Worm (Caenorhabditis elegans): ENCODE data around the gene pink-1.

Gene pink-1

DNA sequence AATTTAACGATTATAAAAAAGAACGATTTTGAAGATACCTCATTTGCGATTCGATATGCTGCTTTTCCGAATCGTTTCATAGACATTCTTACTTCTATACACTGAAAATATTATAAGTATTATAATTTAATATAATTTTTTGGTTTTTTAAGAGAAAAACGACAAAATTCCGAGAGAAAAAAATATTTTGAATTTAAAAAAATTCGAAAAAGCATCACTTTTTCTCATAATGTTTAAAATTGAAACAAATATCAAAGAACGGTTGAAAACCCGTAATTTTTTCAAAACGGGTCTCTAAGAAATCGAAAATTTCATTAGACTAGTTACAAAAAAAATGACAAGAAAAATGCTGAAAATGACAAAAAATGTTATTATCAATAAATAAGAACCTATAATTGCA is at the start of gene pink-1:
Gene pink-1, minus strand, starts transcription at position 101 of the 400 bp plus-strand sequence.
- TF ChIP-seq ceh-16 (tag; optimal IDR thresholded peaks at IDR 0.05) (no peak), fkh-2 (tag; optimal IDR thresholded peaks at IDR 0.05) (no peak), sea-2 (GFP tag; optimal IDR thresholded peaks at IDR 0.05) (no peak), tbx-2 (tag; optimal IDR thresholded peaks at IDR 0.05) (no peak), nhr-67 (tag; optimal IDR thresholded peaks at IDR 0.05) (no peak), ceh-28 (tag; optimal IDR thresholded peaks at IDR 0.05) (no peak), daf-12 (tag; optimal IDR thresholded peaks at IDR 0.05) (no peak), nhr-12 (tag; optimal IDR thresholded peaks at IDR 0.05) (no peak), elt-3 (tag; optimal IDR thresholded peaks at IDR 0.05) (no peak), unc-62 (GFP tag; optimal IDR thresholded peaks at IDR 0.05) (no peak), ceh-82 (tag; optimal IDR thresholded peaks at IDR 0.05) (no peak), nhr-25 (tag; optimal IDR thresholded peaks at IDR 0.05) (no peak), egl-27 (tag; optimal IDR thresholded peaks at IDR 0.05) (no peak), lsy-12 (tag; optimal IDR thresholded peaks at IDR 0.05) (no peak), fos-1 (tag; optimal IDR thresholded peaks at IDR 0.05) (no peak), elt-1 (tag; optimal IDR thresholded peaks at IDR 0.05) (no peak), nhr-11 (tag; optimal IDR thresholded peaks at IDR 0.05) (no peak), unc-39 (tag; optimal IDR thresholded peaks at IDR 0.05) (no peak), pqm-1 (tag; optimal IDR thresholded peaks at IDR 0.05) (no peak), nhr-43 (tag; optimal IDR thresholded peaks at IDR 0.05; ENCODE audit: poor library complexity, severe bottlenecking) (no peak)

DNA sequence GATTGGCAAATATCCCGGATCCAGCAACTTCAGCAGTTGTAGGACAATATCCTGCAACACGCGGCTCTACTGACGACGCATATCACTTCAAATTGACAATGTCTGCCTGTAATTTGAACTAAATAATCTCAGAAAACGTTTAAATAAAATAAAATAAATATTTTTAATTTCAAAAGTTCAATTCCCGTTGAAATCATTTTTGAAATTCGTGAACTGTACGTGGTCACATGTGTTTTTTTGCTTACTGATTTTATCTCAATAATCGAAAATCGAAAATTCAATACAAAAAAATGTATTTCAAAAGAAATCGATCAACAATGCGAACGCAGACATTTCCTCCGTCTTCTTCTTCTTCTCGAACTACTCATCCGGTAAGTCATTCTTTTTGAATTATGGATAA is 42.1 kb upstream of the pink-1 start, which contains the start of gene F07F6.1:
Gene F07F6.1, plus strand, starts transcription at position 301 of the 400 bp plus-strand sequence.
- TF ChIP-seq ceh-16 (tag; optimal IDR thresholded peaks at IDR 0.05) (no peak), pqm-1 (tag; optimal IDR thresholded peaks at IDR 0.05) (no peak), fos-1 (tag; optimal IDR thresholded peaks at IDR 0.05) (no peak), elt-3 (tag; optimal IDR thresholded peaks at IDR 0.05) (no peak), nhr-12 (tag; optimal IDR thresholded peaks at IDR 0.05) (no peak), lin-15B (tag; optimal IDR thresholded peaks at IDR 0.05) (no peak), hmg-11 (tag; optimal IDR thresholded peaks at IDR 0.05) (no peak)

DNA sequence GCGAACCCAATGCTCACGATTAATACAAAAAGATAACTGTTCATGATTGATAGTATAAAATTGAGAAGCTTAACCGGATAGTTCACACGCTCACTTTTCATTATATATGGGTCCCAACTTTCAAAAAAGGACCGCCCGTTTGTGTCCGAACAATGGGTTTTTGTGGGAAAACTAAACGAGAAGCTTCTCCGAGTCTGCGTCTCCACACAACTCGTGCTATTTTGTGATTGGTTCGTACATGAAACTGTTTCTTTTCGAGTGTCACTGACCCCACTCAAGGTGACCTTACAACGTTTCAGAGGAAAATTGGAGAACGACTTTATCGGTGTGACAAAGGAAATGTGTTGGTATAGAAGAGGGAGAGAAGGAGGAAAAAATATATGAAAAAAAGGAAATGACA is 41.3 kb upstream of the pink-1 start, which contains the start of gene dct-5:
Gene dct-5, minus strand, starts transcription at position 101 of the 400 bp plus-strand sequence.
- TF ChIP-seq ceh-16 (tag; optimal IDR thresholded peaks at IDR 0.05) (no peak), nhr-25 (tag; optimal IDR thresholded peaks at IDR 0.05) (peak; percentile 29)

DNA sequence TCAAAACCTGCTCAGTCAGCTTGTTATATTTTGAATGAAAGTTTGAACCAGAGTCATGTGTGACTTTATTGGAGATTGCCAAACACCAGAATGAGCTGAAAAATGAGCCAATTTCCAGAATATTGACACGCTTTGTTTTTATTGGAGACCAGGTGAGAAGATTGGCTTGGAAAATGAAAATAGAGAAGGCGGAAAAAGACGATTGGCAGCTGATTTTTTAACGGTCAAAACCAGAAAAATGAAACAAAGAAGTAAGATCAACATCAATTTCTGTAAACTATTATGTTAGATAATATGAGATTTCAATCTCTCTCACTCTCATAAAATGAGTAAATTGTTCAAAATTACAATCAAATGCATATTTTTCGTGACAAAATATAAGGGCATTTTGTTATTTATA is 37.6 kb upstream of the pink-1 start, which contains the start of gene srx-114:
Gene srx-114, minus strand, starts transcription at position 101 of the 400 bp plus-strand sequence.
- no peak for TF ChIP-seq zag-1 (tag; optimal IDR thresholded peaks at IDR 0.05)

DNA sequence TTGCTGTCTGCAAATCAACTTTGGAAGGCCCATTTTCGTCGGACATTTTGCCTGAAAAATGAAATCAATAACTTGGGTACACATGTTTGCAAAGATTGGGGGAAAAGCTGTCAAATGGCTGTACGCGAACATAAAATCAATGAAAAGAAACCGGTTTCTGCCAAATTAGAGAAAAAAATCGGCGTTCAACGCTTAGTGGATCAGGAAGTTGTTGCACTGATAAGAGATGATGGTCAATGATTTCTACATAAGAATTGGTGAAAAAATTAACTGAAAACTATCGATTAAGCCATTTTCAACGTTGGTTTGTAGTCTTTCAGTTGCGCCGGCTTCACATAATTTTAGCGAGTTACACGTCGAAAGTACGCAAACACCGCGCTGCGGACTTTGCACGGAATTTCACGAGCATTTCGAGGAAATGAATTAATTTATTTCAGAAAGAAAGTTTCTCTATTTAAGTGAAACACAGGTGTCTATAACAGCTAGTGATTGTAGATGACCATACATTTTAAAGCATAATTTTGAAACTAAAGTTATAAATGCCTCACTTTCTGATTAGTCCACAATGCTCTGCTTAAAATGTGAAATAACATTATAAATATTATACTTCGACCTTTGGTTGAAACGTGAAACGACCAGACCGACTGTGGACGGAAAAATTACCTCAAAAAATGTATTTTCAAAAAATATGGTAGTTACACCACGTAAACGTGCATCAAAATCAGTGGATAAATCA is 34.2 kb upstream of the pink-1 start, which contains the start of the genes F07F6.4 and F07F6.2:
Gene F07F6.4, minus strand, starts transcription at position 51 of the 736 bp plus-strand sequence.
Gene F07F6.2, plus strand, starts transcription at position 686 of the 736 bp plus-strand sequence.
- TF ChIP-seq ceh-28 (tag; optimal IDR thresholded peaks at IDR 0.05) (no peak), elt-1 (tag; optimal IDR thresholded peaks at IDR 0.05) (no peak), eor-1 (tag; optimal IDR thresholded peaks at IDR 0.05) (no peak), elt-2 (tag; optimal IDR thresholded peaks at IDR 0.05) (peak; percentile 49), nhr-25 (tag; optimal IDR thresholded peaks at IDR 0.05) (peak; percentile 7), snpc-4 (tag; optimal IDR thresholded peaks at IDR 0.05) (peak; percentile 41), zag-1 (tag; optimal IDR thresholded peaks at IDR 0.05) (no peak), ama-1 (optimal IDR thresholded peaks at IDR 0.05) (no peak), hmg-11 (tag; optimal IDR thresholded peaks at IDR 0.05) (peak; percentile 22), nfya-1 (tag; optimal IDR thresholded peaks at IDR 0.05; ENCODE audit: insufficient read depth) (peak; percentile 31), lin-15B (tag; optimal IDR thresholded peaks at IDR 0.05) (peak; percentile 28)

DNA sequence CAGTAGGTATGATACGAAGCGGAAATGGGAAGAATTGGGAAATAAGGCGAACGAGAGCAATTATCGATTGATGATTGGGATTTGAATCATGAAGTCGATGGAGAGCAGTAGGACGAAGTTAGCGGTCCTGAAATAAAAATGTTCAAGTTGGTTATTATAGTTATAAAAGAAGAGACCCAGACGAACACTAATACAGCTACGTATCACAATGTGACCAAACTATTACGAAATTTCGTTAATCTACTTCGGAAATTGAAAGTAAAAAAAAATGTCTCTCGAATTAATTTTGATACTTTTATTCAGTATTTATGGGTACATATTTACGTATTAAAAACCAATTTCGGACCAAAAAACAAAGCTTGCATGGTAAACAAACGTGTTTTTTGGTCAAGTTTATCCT is 31.0 kb upstream of the pink-1 start:
- peak; percentile 61 for TF ChIP-seq elt-2 (tag; optimal IDR thresholded peaks at IDR 0.05)
- TF ChIP-seq nhr-76 (tag; optimal IDR thresholded peaks at IDR 0.05), result no peak
